Fruit fly (Drosophila melanogaster): ENCODE results near the gene vn.

vn gene

DNA sequence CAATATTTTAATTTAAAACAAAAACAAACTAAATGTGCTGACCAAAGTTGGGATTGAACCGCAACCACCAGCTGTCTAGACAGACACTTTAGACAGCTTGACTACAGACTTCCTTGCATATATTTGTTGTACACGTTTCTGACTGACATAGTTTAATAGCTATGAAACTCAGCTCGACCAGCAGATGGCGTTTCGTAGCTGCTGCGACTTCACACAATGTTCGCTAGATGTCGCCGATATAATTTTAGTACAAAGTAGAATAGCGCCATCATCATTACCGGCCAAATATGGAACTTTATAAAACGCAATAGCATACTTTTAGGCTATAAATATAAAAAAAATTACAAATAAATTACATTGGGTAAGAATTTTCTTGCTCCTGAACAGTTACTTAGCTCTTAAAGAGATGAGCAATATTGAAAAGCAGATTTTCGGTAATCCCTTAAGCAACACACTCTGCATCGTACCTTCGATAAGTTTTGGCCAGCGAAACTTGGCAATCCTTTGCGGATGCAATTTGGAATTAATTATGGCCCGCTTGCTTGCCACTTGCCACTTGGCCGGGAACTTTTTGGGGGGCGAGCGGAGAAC is 24.2 kb upstream of the vn start (continued):
- no peak for TF ChIP-seq Fer1 (GFP tag; optimal IDR thresholded peaks at IDR 0.05)
- TF ChIP-seq CG8388 (GFP tag; optimal IDR thresholded peaks at IDR 0.05) = no peak
- no peak for TF ChIP-seq CG11723 (GFP tag; optimal IDR thresholded peaks at IDR 0.05)
- TF ChIP-seq ham (GFP tag; IDR thresholded peaks at IDR 0.05) = no peak
- no peak for TF ChIP-seq CG8281 (tag; optimal IDR thresholded peaks at IDR 0.05)
- 0 out of 2 replicates have a peak, but pooled peaks have one; percentile 25 for TF ChIP-seq CG32767 (GFP tag; IDR thresholded peaks at IDR 0.05)
- TF ChIP-seq schlank (tag; optimal IDR thresholded peaks at IDR 0.05) = no peak
- TF ChIP-seq CG9437 (GFP tag; optimal IDR thresholded peaks at IDR 0.05) = no peak
- TF ChIP-seq CG13123 (GFP tag; optimal IDR thresholded peaks at IDR 0.05) = no peak
- TF ChIP-seq ase (GFP tag; IDR thresholded peaks at IDR 0.05) = peak; percentile 80
- peak; percentile 24; the same call in 1 of the 3 replicates for TF ChIP-seq B-H1 (GFP tag; IDR thresholded peaks at IDR 0.05)
- no peak for TF ChIP-seq Hmx (GFP tag; optimal IDR thresholded peaks at IDR 0.05)
- peak; percentile 22 for TF ChIP-seq CG2116 (GFP tag; optimal IDR thresholded peaks at IDR 0.05)
- TF ChIP-seq fd3F (GFP tag; optimal IDR thresholded peaks at IDR 0.05) = peak; percentile 46
- TF ChIP-seq CG1529 (GFP tag; optimal IDR thresholded peaks at IDR 0.05) = no peak
- TF ChIP-seq tll (GFP tag; optimal IDR thresholded peaks at IDR 0.05) = no peak
- TF ChIP-seq CG7839 (tag; optimal IDR thresholded peaks at IDR 0.05) = peak; percentile 74
- TF ChIP-seq CG2889 (GFP tag; IDR thresholded peaks at IDR 0.05) = no peak
- TF ChIP-seq slp2 (GFP tag; optimal IDR thresholded peaks at IDR 0.05) = peak; percentile 51
- TF ChIP-seq zfh2 (GFP tag; optimal IDR thresholded peaks at IDR 0.05) = peak; percentile 26
- peak; percentile 58 for TF ChIP-seq gsb (GFP tag; IDR thresholded peaks at IDR 0.05)
- peak; percentile 61 for TF ChIP-seq Sox102F (GFP tag; optimal IDR thresholded peaks at IDR 0.05)
- peak; percentile 46 for TF ChIP-seq CG1602 (GFP tag; optimal IDR thresholded peaks at IDR 0.05)
- no peak for TF ChIP-seq sim (GFP tag; IDR thresholded peaks at IDR 0.05)
- TF ChIP-seq CG7745 (tag; optimal IDR thresholded peaks at IDR 0.05) = no peak
- TF ChIP-seq CG6254 (GFP tag; optimal IDR thresholded peaks at IDR 0.05) = no peak
- TF ChIP-seq pzg (GFP tag; optimal IDR thresholded peaks at IDR 0.05) = peak; percentile 31
- no peak for TF ChIP-seq CG12942 (GFP tag; optimal IDR thresholded peaks at IDR 0.05)
- TF ChIP-seq CG17328 (GFP tag; IDR thresholded peaks at IDR 0.05) = peak; percentile 72
- TF ChIP-seq Bgb (GFP tag; IDR thresholded peaks at IDR 0.05; ENCODE audit: partially characterized antibody) = peak; percentile 64; the same call in 1 of the 2 replicates
- TF ChIP-seq CG6689 (GFP tag; IDR thresholded peaks at IDR 0.05) = peak; percentile 54
- peak; percentile 56; the same call in 1 of the 2 replicates for TF ChIP-seq stc (GFP tag; IDR thresholded peaks at IDR 0.05)
- TF ChIP-seq Eip74EF (GFP tag; optimal IDR thresholded peaks at IDR 0.05) = peak in 1 of 2 experiments; percentile 34
- TF ChIP-seq Taf1 (GFP tag; IDR thresholded peaks at IDR 0.05) = no peak
- TF ChIP-seq CG7271 (tag; optimal IDR thresholded peaks at IDR 0.05) = no peak
- peak; percentile 82 for TF ChIP-seq CG10267 (tag; optimal IDR thresholded peaks at IDR 0.05)
- TF ChIP-seq Mes4 (GFP tag; optimal IDR thresholded peaks at IDR 0.05) = peak; percentile 6
- peak; percentile 37; the same call in 1 of the 3 replicates for TF ChIP-seq CG11093 (GFP tag; IDR thresholded peaks at IDR 0.05)
- no peak for TF ChIP-seq en (GFP tag; optimal IDR thresholded peaks at IDR 0.05)
- peak; percentile 85 for TF ChIP-seq Mrtf (GFP tag; IDR thresholded peaks at IDR 0.05)
- TF ChIP-seq sc (optimal IDR thresholded peaks at IDR 0.05) = no peak
- peak; percentile 11 for TF ChIP-seq sc (GFP tag; optimal IDR thresholded peaks at IDR 0.05)
- peak; percentile 2 for TF ChIP-seq CG34376 (GFP tag; optimal IDR thresholded peaks at IDR 0.05)
- no peak for TF ChIP-seq ab (GFP tag; optimal IDR thresholded peaks at IDR 0.05)
- peak; percentile 54; the same call in 1 of the 3 replicates for TF ChIP-seq CG34422 (GFP tag; IDR thresholded peaks at IDR 0.05)
- TF ChIP-seq nom (GFP tag; optimal IDR thresholded peaks at IDR 0.05) = no peak
- no peak for TF ChIP-seq toy (GFP tag; IDR thresholded peaks at IDR 0.05)
- TF ChIP-seq da (GFP tag; optimal IDR thresholded peaks at IDR 0.05) = no peak
- no peak for TF ChIP-seq CG2120 (GFP tag; optimal IDR thresholded peaks at IDR 0.05)
- peak; percentile 23 for TF ChIP-seq CG6654 (GFP tag; optimal IDR thresholded peaks at IDR 0.05)

Data from whole organism, embryonic.